Fruit fly (Drosophila melanogaster): ENCODE measurements around the gene CG5282.

Gene CG5282

DNA sequence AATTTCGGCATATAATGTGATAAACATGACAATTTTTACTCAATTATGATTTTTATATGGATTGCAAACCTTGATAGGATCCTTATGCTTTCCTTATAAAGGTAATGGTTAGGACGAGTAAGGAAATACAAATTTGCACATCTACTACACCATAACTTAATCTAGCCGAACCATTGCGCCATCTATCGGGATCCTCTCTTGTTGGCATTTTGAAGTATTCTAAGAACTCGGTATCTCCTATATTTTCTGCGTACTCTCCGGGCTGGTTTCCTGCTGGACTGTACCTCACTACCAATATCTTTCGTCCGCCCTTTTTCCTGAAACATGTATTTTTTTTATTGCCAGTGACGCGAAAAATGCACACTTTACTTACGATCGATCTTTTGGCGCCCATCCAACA lies 38.8 kb upstream of the CG5282 start, which contains the start of gene atk:
Gene atk, minus strand, starts transcription at position 186 of the 400 bp plus-strand sequence.
- no peak for TF ChIP-seq CG15710 (tag; optimal IDR thresholded peaks at IDR 0.05)
- no peak for TF ChIP-seq CG13204 (GFP tag; optimal IDR thresholded peaks at IDR 0.05)
- no peak for TF ChIP-seq Pif1B (GFP tag; optimal IDR thresholded peaks at IDR 0.05)
- TF ChIP-seq CG8159 (tag; optimal IDR thresholded peaks at IDR 0.05): no peak
- TF ChIP-seq CG14655 (GFP tag; optimal IDR thresholded peaks at IDR 0.05): no peak
- no peak for TF ChIP-seq CG9948 (tag; optimal IDR thresholded peaks at IDR 0.05)
- TF ChIP-seq CG4496 (GFP tag; IDR thresholded peaks at IDR 0.05): no peak
- TF ChIP-seq Pif1A (GFP tag; optimal IDR thresholded peaks at IDR 0.05): no peak
- TF ChIP-seq CG12605 (GFP tag; IDR thresholded peaks at IDR 0.05): no peak
- no peak for TF ChIP-seq CG10348 (GFP tag; IDR thresholded peaks at IDR 0.05)
- TF ChIP-seq CG8301 (tag; optimal IDR thresholded peaks at IDR 0.05): no peak
- no peak for TF ChIP-seq rn (GFP tag; IDR thresholded peaks at IDR 0.05)
- TF ChIP-seq Snoo (tag; optimal IDR thresholded peaks at IDR 0.05): no peak
- TF ChIP-seq CG17806 (tag; optimal IDR thresholded peaks at IDR 0.05): no peak
- TF ChIP-seq EcR (GFP tag; optimal IDR thresholded peaks at IDR 0.05): no peak
- no peak for TF ChIP-seq Ets98B (GFP tag; IDR thresholded peaks at IDR 0.05)

DNA sequence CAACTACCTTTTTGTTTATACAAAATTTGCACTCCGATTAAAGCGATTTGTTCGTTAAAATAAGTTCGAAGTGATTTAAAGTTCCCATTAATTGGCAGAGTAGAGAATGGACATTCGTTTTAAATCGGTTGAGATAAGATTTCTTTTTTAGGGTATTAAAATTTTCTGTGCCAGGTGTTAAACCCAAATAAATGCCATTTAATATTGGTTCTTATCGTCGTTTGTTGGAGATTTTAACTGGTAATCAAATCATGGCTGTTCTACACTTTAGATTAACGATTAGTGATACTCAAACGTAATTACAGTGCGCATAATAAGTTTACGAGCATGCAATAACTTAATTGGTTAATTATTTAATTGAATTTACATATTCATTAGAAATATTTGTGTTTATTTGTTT lies 36.5 kb upstream of the CG5282 start:
- TF ChIP-seq CG4496 (GFP tag; IDR thresholded peaks at IDR 0.05): no peak
- no peak for TF ChIP-seq rn (GFP tag; IDR thresholded peaks at IDR 0.05)
- TF ChIP-seq Ets98B (GFP tag; IDR thresholded peaks at IDR 0.05): no peak
- no peak for TF ChIP-seq gl (tag; optimal IDR thresholded peaks at IDR 0.05)
- TF ChIP-seq CG14655 (GFP tag; optimal IDR thresholded peaks at IDR 0.05): no peak
- TF ChIP-seq D1 (tag; optimal IDR thresholded peaks at IDR 0.05): no peak

DNA sequence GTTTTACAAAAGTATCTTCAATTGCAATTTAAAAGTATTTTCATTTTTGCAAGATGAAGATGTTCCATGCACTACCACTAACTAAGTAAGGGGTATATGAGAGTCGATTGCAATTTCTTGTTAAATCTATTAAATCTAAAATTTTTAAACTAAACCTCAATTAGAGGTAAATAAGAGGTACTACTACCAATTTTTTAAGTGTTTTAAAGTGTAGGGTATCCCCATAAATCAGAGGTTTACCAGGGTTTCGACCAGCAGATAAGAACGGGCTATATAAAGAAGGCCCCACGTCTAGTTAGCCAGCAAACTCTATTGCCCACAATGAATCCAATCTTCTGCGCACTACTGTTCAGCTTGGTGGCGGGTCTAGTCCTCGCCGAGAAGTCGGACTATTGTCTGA lies 34.5 kb upstream of the CG5282 start, which contains the start of gene mag:
Gene mag, plus strand, starts transcription at position 301 of the 400 bp plus-strand sequence.
- TF ChIP-seq CG17806 (tag; optimal IDR thresholded peaks at IDR 0.05): no peak

DNA sequence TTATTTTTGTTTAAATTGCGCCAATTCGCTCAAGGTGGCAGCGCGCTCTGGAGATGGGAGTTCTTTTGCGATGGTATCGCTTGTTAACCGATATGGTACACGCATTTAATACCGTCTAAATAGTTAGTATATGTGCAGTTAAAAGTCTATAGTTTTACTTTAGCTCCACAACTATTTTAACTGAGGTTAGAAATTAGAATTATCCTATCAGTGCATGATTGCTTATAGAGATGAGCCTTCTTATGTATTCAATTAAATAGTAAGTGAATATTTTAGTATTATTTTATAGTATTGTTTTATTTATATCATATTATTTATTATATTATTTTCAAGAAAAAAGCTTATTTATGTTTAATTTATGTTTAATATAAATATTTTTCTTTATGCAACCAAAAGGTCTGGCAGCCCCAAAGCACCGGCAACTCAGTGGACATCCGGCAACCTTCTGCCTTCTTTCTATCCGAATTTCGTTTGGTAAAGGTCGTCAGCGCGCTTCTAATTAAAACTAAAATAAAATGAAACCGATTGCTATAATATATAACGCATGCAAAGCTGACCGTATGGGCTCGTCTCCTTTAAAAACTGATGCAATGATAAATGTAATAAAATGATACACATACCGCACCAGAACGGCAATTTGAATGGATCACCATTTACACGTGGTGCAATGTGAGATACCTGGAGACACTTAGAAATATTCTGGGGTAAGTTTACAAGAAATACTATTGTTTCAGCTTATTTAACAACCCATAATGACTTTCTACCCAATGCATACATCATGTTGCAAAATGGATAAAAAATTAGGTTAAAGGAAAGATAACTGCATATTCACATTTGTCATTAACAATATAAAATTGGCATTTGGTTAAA lies 27.2 kb upstream of the CG5282 start, which contains the start of gene CG5199:
Gene CG5199, minus strand, starts transcription at position 52 of the 870 bp plus-strand sequence.
- TF ChIP-seq D1 (tag; optimal IDR thresholded peaks at IDR 0.05) (no peak), CG8159 (tag; optimal IDR thresholded peaks at IDR 0.05) (peak; percentile 64), Snoo (tag; optimal IDR thresholded peaks at IDR 0.05) (peak; percentile 53), CG8301 (tag; optimal IDR thresholded peaks at IDR 0.05) (no peak), Pif1A (GFP tag; optimal IDR thresholded peaks at IDR 0.05) (no peak), gl (tag; optimal IDR thresholded peaks at IDR 0.05) (no peak), CG17806 (tag; optimal IDR thresholded peaks at IDR 0.05) (no peak), CG14655 (GFP tag; optimal IDR thresholded peaks at IDR 0.05) (peak; percentile 47), CG13204 (GFP tag; optimal IDR thresholded peaks at IDR 0.05) (no peak), CG12605 (GFP tag; IDR thresholded peaks at IDR 0.05) (no peak), Ets98B (GFP tag; IDR thresholded peaks at IDR 0.05) (no peak), CG4496 (GFP tag; IDR thresholded peaks at IDR 0.05) (0 out of 3 replicates have a peak, but pooled peaks have one; percentile 35), CG34367 (tag; optimal IDR thresholded peaks at IDR 0.05) (no peak), CG32121 (GFP tag; IDR thresholded peaks at IDR 0.05) (peak; percentile 29; the same call in 1 of the 2 replicates), rn (GFP tag; IDR thresholded peaks at IDR 0.05) (no peak), EcR (GFP tag; optimal IDR thresholded peaks at IDR 0.05) (no peak), fd96Ca (GFP tag; IDR thresholded peaks at IDR 0.05) (no peak), Pif1B (GFP tag; optimal IDR thresholded peaks at IDR 0.05) (peak; percentile 14), CG15710 (tag; optimal IDR thresholded peaks at IDR 0.05) (peak; percentile 59), CG9948 (tag; optimal IDR thresholded peaks at IDR 0.05) (peak; percentile 43), CG10348 (GFP tag; IDR thresholded peaks at IDR 0.05) (no peak)

DNA sequence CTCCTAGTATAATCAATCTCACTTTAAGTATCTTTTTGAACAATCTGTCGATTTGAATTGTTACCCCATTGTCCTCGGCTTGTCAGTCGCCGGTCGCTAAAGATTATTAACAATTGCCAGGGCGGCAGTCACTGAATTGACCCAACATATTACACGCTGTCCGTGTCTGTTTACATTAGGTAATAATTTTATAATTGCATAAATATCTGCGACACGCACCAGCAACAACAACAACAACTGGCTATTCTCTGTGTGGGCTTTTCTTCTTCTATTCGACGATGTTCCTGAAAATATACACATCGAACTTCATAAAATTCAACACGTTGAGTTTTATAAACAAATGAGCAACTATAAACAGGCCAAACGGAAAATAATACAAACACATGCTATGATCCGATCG lies 22.9 kb upstream of the CG5282 start:
- TF ChIP-seq Pif1A (GFP tag; optimal IDR thresholded peaks at IDR 0.05) (no peak), CG32121 (GFP tag; IDR thresholded peaks at IDR 0.05) (no peak), Ets98B (GFP tag; IDR thresholded peaks at IDR 0.05) (no peak), CG9948 (tag; optimal IDR thresholded peaks at IDR 0.05) (no peak), Snoo (tag; optimal IDR thresholded peaks at IDR 0.05) (no peak), CG14655 (GFP tag; optimal IDR thresholded peaks at IDR 0.05) (no peak), CG10348 (GFP tag; IDR thresholded peaks at IDR 0.05) (no peak)

DNA sequence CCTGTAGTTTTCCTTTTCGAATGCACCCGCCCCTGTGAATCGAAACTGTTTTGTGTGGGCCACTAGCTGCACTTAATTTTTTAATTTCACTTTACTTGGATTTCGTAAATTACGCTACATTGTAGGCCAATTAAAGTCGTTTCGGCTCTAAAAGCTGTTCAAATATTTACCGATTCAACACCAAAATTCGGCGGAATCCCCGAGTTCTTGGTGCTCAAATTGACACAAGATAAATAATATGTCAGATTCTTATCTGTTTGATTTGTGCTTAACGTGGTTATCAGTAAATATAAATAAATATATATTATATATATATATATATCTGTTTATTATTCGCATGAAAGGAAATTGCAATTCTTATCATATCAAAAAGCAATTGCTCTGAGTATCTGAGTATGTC lies 22.1 kb upstream of the CG5282 start:
- TF ChIP-seq CG8301 (tag; optimal IDR thresholded peaks at IDR 0.05): no peak
- peak; percentile 54 for TF ChIP-seq Snoo (tag; optimal IDR thresholded peaks at IDR 0.05)
- peak; percentile 36 for TF ChIP-seq Pif1B (GFP tag; optimal IDR thresholded peaks at IDR 0.05)
- peak; percentile 12 for TF ChIP-seq CG8159 (tag; optimal IDR thresholded peaks at IDR 0.05)

DNA sequence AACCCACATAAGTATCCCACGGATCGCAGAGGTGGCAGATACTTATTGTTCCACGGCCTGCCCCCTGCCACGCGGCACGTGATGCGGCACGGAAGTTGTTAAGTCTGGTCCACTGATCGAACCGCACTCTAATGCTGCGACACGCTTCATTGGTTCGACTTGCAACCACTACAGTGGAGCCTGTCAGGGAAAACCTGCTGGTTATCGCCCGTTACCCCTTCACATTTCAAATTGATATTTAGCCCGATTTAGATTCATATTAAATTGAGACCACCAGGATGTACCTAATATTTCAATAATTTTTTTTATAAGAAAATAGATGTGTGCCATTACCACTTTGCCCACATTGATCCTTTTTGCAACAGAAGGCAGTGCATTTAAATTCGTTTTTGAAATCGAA lies 21.5 kb upstream of the CG5282 start:
- TF ChIP-seq CG4496 (GFP tag; IDR thresholded peaks at IDR 0.05): peak; percentile 41; the same call in 1 of the 3 replicates
- no peak for TF ChIP-seq CG15710 (tag; optimal IDR thresholded peaks at IDR 0.05)
- TF ChIP-seq Pif1B (GFP tag; optimal IDR thresholded peaks at IDR 0.05): no peak
- no peak for TF ChIP-seq CG12605 (GFP tag; IDR thresholded peaks at IDR 0.05)
- TF ChIP-seq rn (GFP tag; IDR thresholded peaks at IDR 0.05): no peak
- TF ChIP-seq gl (tag; optimal IDR thresholded peaks at IDR 0.05): no peak
- TF ChIP-seq CG17806 (tag; optimal IDR thresholded peaks at IDR 0.05): no peak
- TF ChIP-seq CG8301 (tag; optimal IDR thresholded peaks at IDR 0.05): peak; percentile 20
- TF ChIP-seq CG32121 (GFP tag; IDR thresholded peaks at IDR 0.05): no peak
- no peak for TF ChIP-seq CG9948 (tag; optimal IDR thresholded peaks at IDR 0.05)
- TF ChIP-seq CG10348 (GFP tag; IDR thresholded peaks at IDR 0.05): no peak
- TF ChIP-seq Pif1A (GFP tag; optimal IDR thresholded peaks at IDR 0.05): no peak
- no peak for TF ChIP-seq fd96Ca (GFP tag; IDR thresholded peaks at IDR 0.05)
- no peak for TF ChIP-seq D1 (tag; optimal IDR thresholded peaks at IDR 0.05)
- no peak for TF ChIP-seq CG34367 (tag; optimal IDR thresholded peaks at IDR 0.05)
- no peak for TF ChIP-seq Snoo (tag; optimal IDR thresholded peaks at IDR 0.05)
- TF ChIP-seq EcR (GFP tag; optimal IDR thresholded peaks at IDR 0.05): no peak
- no peak for TF ChIP-seq CG13204 (GFP tag; optimal IDR thresholded peaks at IDR 0.05)
- TF ChIP-seq Ets98B (GFP tag; IDR thresholded peaks at IDR 0.05): no peak
- TF ChIP-seq CG14655 (GFP tag; optimal IDR thresholded peaks at IDR 0.05): peak; percentile 44
- no peak for TF ChIP-seq CG8159 (tag; optimal IDR thresholded peaks at IDR 0.05)
